Worm (Caenorhabditis elegans): Measurements from ENCODE around the gene F39G3.5.

Gene F39G3.5

ce11 chrV:4691657-4692056 lies 30.8 kb upstream of the F39G3.5 start:
- TF ChIP-seq egrh-3 (GFP tag; IDR thresholded peaks at IDR 0.05) (peak; percentile 69; the same call in 1 of the 2 replicates), Y95B8A.8 (GFP tag; IDR thresholded peaks at IDR 0.05) (no peak), F22D6.2 (tag; optimal IDR thresholded peaks at IDR 0.05) (no peak), madf-10 (tag; optimal IDR thresholded peaks at IDR 0.05) (no peak), sea-2 (GFP tag; IDR thresholded peaks at IDR 0.05) (no peak), hmg-1.2 (GFP tag; IDR thresholded peaks at IDR 0.05) (0 out of 2 replicates have a peak, but pooled peaks have one; percentile 16), cebp-1 (GFP tag; IDR thresholded peaks at IDR 0.05) (no peak), cebp-1 (tag; optimal IDR thresholded peaks at IDR 0.05) (no peak), Y56A3A.18 (GFP tag; IDR thresholded peaks at IDR 0.05) (0 out of 2 replicates have a peak, but pooled peaks have one; percentile 22), zfh-2 (GFP tag; conservative IDR thresholded peaks at IDR 0.05) (0 out of 2 replicates have a peak, but pooled peaks have one; percentile 31), T07F8.4 (tag; optimal IDR thresholded peaks at IDR 0.05) (no peak), B0035.1 (tag; optimal IDR thresholded peaks at IDR 0.05) (no peak), snpc-1.1 (tag; optimal IDR thresholded peaks at IDR 0.05; ENCODE audit: insufficient read depth) (no peak), unc-130 (GFP tag; optimal IDR thresholded peaks at IDR 0.05) (no peak), ztf-28 (GFP tag; IDR thresholded peaks at IDR 0.05) (no peak), cebp-2 (GFP tag; IDR thresholded peaks at IDR 0.05) (no peak), madf-8 (GFP tag; conservative IDR thresholded peaks at IDR 0.05) (no peak), nhr-179 (tag; optimal IDR thresholded peaks at IDR 0.05) (no peak), B0019.2 (GFP tag; conservative IDR thresholded peaks at IDR 0.05) (no peak), Y67H2A.10 (GFP tag; conservative IDR thresholded peaks at IDR 0.05) (no peak), F49E8.2 (tag; optimal IDR thresholded peaks at IDR 0.05; ENCODE audit: insufficient read depth) (no peak), F55B11.4 (tag; optimal IDR thresholded peaks at IDR 0.05; ENCODE audit: borderline replicate concordance, insufficient read depth) (no peak), sptf-2 (GFP tag; optimal IDR thresholded peaks at IDR 0.05) (no peak), ama-1 (optimal IDR thresholded peaks at IDR 0.05) (no peak), ama-1 (GFP tag; optimal IDR thresholded peaks at IDR 0.05) (no peak), ceh-91 (GFP tag; IDR thresholded peaks at IDR 0.05) (no peak), ztf-3 (GFP tag; optimal IDR thresholded peaks at IDR 0.05) (no peak), D2030.7 (GFP tag; IDR thresholded peaks at IDR 0.05) (no peak)

ce11 chrV:4692382-4693281 lies 29.8 kb upstream of the F39G3.5 start, which contains the start of gene cpg-8:
Gene cpg-8 (minus strand): TSS chrV:4692432.
- TF ChIP-seq egrh-3 (GFP tag; IDR thresholded peaks at IDR 0.05) (no peak), pbrm-1 (GFP tag; IDR thresholded peaks at IDR 0.05) (no peak), madf-6 (GFP tag; IDR thresholded peaks at IDR 0.05) (peak; percentile 76), ztf-28 (GFP tag; IDR thresholded peaks at IDR 0.05) (0 out of 2 replicates have a peak, but pooled peaks have one; percentile 61), unc-130 (GFP tag; optimal IDR thresholded peaks at IDR 0.05) (no peak), hmg-1.2 (GFP tag; IDR thresholded peaks at IDR 0.05) (0 out of 2 replicates have a peak, but pooled peaks have one; percentile 6), madf-8 (GFP tag; conservative IDR thresholded peaks at IDR 0.05) (peak; percentile 53), lin-54 (GFP tag; optimal IDR thresholded peaks at IDR 0.05) (peak; percentile 17), B0035.1 (tag; optimal IDR thresholded peaks at IDR 0.05) (no peak), xnd-1 (tag; optimal IDR thresholded peaks at IDR 0.05) (peak; percentile 56), efl-1 (GFP tag; optimal IDR thresholded peaks at IDR 0.05) (peak; percentile 26), D2030.7 (GFP tag; IDR thresholded peaks at IDR 0.05) (peak; percentile 36; the same call in 1 of the 2 replicates), dpl-1 (GFP tag; optimal IDR thresholded peaks at IDR 0.05) (peak; percentile 17), him-1 (tag; optimal IDR thresholded peaks at IDR 0.05) (no peak), snpc-4 (GFP tag; optimal IDR thresholded peaks at IDR 0.05) (no peak), snpc-4 (tag; optimal IDR thresholded peaks at IDR 0.05) (no peak), aptf-2 (GFP tag; conservative IDR thresholded peaks at IDR 0.05) (peak; percentile 52; the same call in 1 of the 2 replicates), dpff-1 (tag; optimal IDR thresholded peaks at IDR 0.05) (no peak), F37B4.10 (GFP tag; IDR thresholded peaks at IDR 0.05) (no peak), B0336.3 (GFP tag; IDR thresholded peaks at IDR 0.05) (peak; percentile 15; the same call in 1 of the 2 replicates)
